Worm (Caenorhabditis elegans) whole organism, late embryonic: Measurements from ENCODE around the gene C04E6.12.

Source experiments
- Y22D7AL.16 ChIP-seq: sonication (generic microtip); optimal IDR thresholded peaks from 2 replicates; lab custom pipeline; 2016; ENCODE audit warnings: missing genetic modification characterization, missing compliant biosample characterization
- ceh-24 ChIP-seq: sonication (generic microtip); optimal IDR thresholded peaks from 2 replicates; lab custom pipeline; 2016; ENCODE audit warnings: mild to moderate bottlenecking, missing genetic modification characterization, missing compliant biosample characterization
- unc-86 ChIP-seq: sonication (generic microtip); optimal IDR thresholded peaks from 2 replicates; lab custom pipeline; 2016; ENCODE audit warnings: missing genetic modification characterization, missing compliant biosample characterization

DNA sequence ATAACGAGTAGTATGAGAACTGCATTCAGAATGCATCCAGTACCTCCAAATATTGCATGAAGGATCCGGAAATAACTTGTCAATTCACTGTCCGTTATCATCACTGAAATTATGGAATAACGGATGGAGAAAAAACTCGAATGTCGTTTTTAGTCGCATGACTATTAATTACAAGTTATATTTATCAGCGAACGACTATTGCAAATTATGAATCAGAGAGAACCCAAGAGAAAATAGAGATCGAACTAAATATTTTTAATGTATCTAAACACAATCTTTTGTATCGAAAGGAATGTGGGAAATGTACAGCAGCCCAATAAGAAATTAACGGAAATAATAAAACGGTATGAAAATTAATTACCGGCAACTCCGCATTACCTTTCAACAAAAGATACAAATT, 19.8 kb downstream of the C04E6.12 start, which contains the start of gene srd-16:
- TF ChIP-seq Y22D7AL.16 (tag; lab: Kevin White, UChicago) (no peak), ceh-24 (tag; lab: Kevin White, UChicago) (no peak), unc-86 (no peak)
